Fruit fly (Drosophila melanogaster): ENCODE measurements around the gene CG5664.

Gene CG5664

dm6 chr3L:21483837-21484236, 42.7 kb upstream of the CG5664 start (continued):
- TF ChIP-seq CG10267 (tag; optimal IDR thresholded peaks at IDR 0.05) (peak; percentile 79), CG1647 (GFP tag; optimal IDR thresholded peaks at IDR 0.05) (no peak), CG5953 (GFP tag; IDR thresholded peaks at IDR 0.05) (no peak), CG4820 (GFP tag; optimal IDR thresholded peaks at IDR 0.05) (peak; percentile 19), CG9797 (GFP tag; optimal IDR thresholded peaks at IDR 0.05) (peak; percentile 29), CG1603 (tag; optimal IDR thresholded peaks at IDR 0.05) (peak; percentile 63), Bteb2 (GFP tag; optimal IDR thresholded peaks at IDR 0.05) (peak; percentile 17), CG17568 (GFP tag; optimal IDR thresholded peaks at IDR 0.05) (no peak), Dek (tag; optimal IDR thresholded peaks at IDR 0.05) (no peak), gfzf (GFP tag; optimal IDR thresholded peaks at IDR 0.05) (peak; percentile 41), Hsf (GFP tag; optimal IDR thresholded peaks at IDR 0.05) (peak; percentile 44), bcd (GFP tag; optimal IDR thresholded peaks at IDR 0.05) (no peak), CG14965 (GFP tag; optimal IDR thresholded peaks at IDR 0.05; ENCODE audit: borderline replicate concordance) (peak; percentile 30), chinmo (GFP tag; IDR thresholded peaks at IDR 0.05; ENCODE audit: partially characterized antibody) (peak; percentile 47; the same call in 1 of the 4 replicates), CG18619 (GFP tag; optimal IDR thresholded peaks at IDR 0.05) (no peak), al (GFP tag; IDR thresholded peaks at IDR 0.05) (no peak), CG7987 (GFP tag; optimal IDR thresholded peaks at IDR 0.05) (peak; percentile 54), CG10959 (GFP tag; IDR thresholded peaks at IDR 0.05) (no peak), B-H2 (GFP tag; optimal IDR thresholded peaks at IDR 0.05) (peak; percentile 50), crol (GFP tag; IDR thresholded peaks at IDR 0.05) (no peak), org-1 (GFP tag; optimal IDR thresholded peaks at IDR 0.05) (no peak), CG1024 (GFP tag; IDR thresholded peaks at IDR 0.05) (no peak), CG4404 (GFP tag; IDR thresholded peaks at IDR 0.05) (no peak), CG1602 (GFP tag; optimal IDR thresholded peaks at IDR 0.05) (no peak), CG5180 (GFP tag; optimal IDR thresholded peaks at IDR 0.05) (no peak), Stat92E (GFP tag; optimal IDR thresholded peaks at IDR 0.05) (peak in 1 of 3 experiments; percentile 26), Camta (GFP tag; optimal IDR thresholded peaks at IDR 0.05) (no peak), Mad (GFP tag; optimal IDR thresholded peaks at IDR 0.05) (no peak), HLH4C (GFP tag; IDR thresholded peaks at IDR 0.05; ENCODE audit: partially characterized antibody) (no peak), CG12744 (GFP tag; optimal IDR thresholded peaks at IDR 0.05) (peak; percentile 1), Elba2 (GFP tag; optimal IDR thresholded peaks at IDR 0.05) (no peak), tio (GFP tag; optimal IDR thresholded peaks at IDR 0.05) (no peak), pnt (GFP tag; optimal IDR thresholded peaks at IDR 0.05) (peak; percentile 26), CG13123 (GFP tag; optimal IDR thresholded peaks at IDR 0.05) (peak; percentile 15), zen2 (GFP tag; IDR thresholded peaks at IDR 0.05; ENCODE audit: partially characterized antibody) (no peak), CG1792 (GFP tag; optimal IDR thresholded peaks at IDR 0.05) (no peak), CG13894 (tag; optimal IDR thresholded peaks at IDR 0.05) (no peak), fd3F (GFP tag; optimal IDR thresholded peaks at IDR 0.05) (no peak), Rx (GFP tag; IDR thresholded peaks at IDR 0.05) (no peak), Pdp1 (GFP tag; optimal IDR thresholded peaks at IDR 0.05) (peak in 1 of 2 experiments; percentile 48), disco-r (GFP tag; optimal IDR thresholded peaks at IDR 0.05) (no peak), p53 (GFP tag; optimal IDR thresholded peaks at IDR 0.05) (no peak), sim (GFP tag; IDR thresholded peaks at IDR 0.05) (no peak), CG32767 (GFP tag; IDR thresholded peaks at IDR 0.05) (no peak), CG34422 (GFP tag; IDR thresholded peaks at IDR 0.05) (no peak; the same call in 2 of the 3 replicates), aop (GFP tag; IDR thresholded peaks at IDR 0.05) (no peak), pb (GFP tag; optimal IDR thresholded peaks at IDR 0.05) (no peak), crc (GFP tag; optimal IDR thresholded peaks at IDR 0.05) (no peak), CG8290 (GFP tag; optimal IDR thresholded peaks at IDR 0.05) (peak; percentile 91), CG8290 (tag; optimal IDR thresholded peaks at IDR 0.05) (peak in 1 of 2 experiments; percentile 84), row (GFP tag; IDR thresholded peaks at IDR 0.05) (peak; percentile 20; the same call in 1 of the 3 replicates), insv (GFP tag; optimal IDR thresholded peaks at IDR 0.05) (peak; percentile 50 to 98)
